Fruit fly (Drosophila melanogaster): ENCODE data around the gene Sfp79B.

The Sfp79B gene

DNA sequence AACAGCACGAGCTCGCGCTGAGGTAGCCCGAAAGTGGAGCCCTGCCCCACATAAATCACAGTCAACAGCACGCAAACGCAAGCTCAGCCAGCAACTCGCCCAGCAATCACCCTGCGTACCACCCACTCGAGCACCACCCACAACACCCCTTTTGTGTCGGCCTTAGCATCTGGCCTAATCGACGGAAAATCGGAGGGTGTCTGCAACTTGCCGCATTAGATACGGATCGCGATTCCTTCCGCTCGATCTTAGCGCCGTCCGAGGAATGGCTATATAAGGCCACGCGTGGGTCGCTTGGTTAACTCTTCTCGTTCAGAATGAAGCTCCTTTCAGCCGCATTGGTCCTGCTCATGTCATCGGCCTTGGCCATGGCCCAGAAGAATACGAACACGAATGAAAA lies at the start of gene Sfp79B:
Gene Sfp79B, plus strand, starts transcription at position 301 of the 400 bp plus-strand sequence.
- no peak for TF ChIP-seq GATAd (GFP tag; optimal IDR thresholded peaks at IDR 0.05)
- TF ChIP-seq sv (GFP tag; optimal IDR thresholded peaks at IDR 0.05): no peak
- no peak for TF ChIP-seq CG9705 (GFP tag; optimal IDR thresholded peaks at IDR 0.05)
- no peak for TF ChIP-seq Dfd (GFP tag; optimal IDR thresholded peaks at IDR 0.05)
- TF ChIP-seq N (GFP tag; optimal IDR thresholded peaks at IDR 0.05): no peak
- TF ChIP-seq pan (optimal IDR thresholded peaks at IDR 0.05): no peak
- no peak for TF ChIP-seq usp (GFP tag; optimal IDR thresholded peaks at IDR 0.05)
- TF ChIP-seq Hr83 (GFP tag; optimal IDR thresholded peaks at IDR 0.05; ENCODE audit: poor library complexity, severe bottlenecking): no peak
- TF ChIP-seq brk (GFP tag; optimal IDR thresholded peaks at IDR 0.05): no peak
- no peak for TF ChIP-seq jim (GFP tag; optimal IDR thresholded peaks at IDR 0.05)
- TF ChIP-seq dl (GFP tag; optimal IDR thresholded peaks at IDR 0.05; ENCODE audit: insufficient read depth in 1 of 2, partially characterized antibody in 2 of 2): no peak
- TF ChIP-seq HLH106 (tag; optimal IDR thresholded peaks at IDR 0.05): no peak
- no peak for TF ChIP-seq psq (GFP tag; optimal IDR thresholded peaks at IDR 0.05)
- no peak for TF ChIP-seq Myc (optimal IDR thresholded peaks at IDR 0.05)
- no peak for TF ChIP-seq Hr78 (GFP tag; optimal IDR thresholded peaks at IDR 0.05)

DNA sequence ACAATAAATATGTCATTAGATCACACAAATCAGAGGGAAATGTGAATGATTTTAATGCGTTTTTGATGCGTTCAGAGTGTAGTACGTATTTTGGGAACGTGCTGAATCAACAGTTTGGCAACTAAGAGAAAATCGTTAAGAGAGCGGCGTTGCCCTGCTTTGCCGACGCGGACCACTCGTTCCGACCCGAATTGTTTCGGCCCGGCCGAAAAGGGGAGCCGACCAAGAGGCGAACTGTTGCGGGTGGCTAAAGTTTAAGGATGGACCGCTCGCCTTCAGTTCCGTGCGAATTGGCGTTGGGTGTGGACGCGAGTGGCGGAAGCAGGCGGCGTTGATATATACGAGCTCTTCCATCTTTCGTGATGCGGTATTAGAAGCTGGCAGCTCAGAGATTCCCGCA lies 45.4 kb upstream of the Sfp79B start, which contains the start of gene Oct-TyrR:
Gene Oct-TyrR, plus strand, starts transcription at position 287 of the 400 bp plus-strand sequence.
- TF ChIP-seq pan (optimal IDR thresholded peaks at IDR 0.05): no peak
- TF ChIP-seq Mio (GFP tag; optimal IDR thresholded peaks at IDR 0.05): no peak
- TF ChIP-seq Dfd (GFP tag; optimal IDR thresholded peaks at IDR 0.05): no peak
- TF ChIP-seq Abd-B (GFP tag; optimal IDR thresholded peaks at IDR 0.05): no peak
- TF ChIP-seq br (GFP tag; optimal IDR thresholded peaks at IDR 0.05): no peak
- TF ChIP-seq CrebA (GFP tag; optimal IDR thresholded peaks at IDR 0.05; ENCODE audit: borderline replicate concordance): no peak

DNA sequence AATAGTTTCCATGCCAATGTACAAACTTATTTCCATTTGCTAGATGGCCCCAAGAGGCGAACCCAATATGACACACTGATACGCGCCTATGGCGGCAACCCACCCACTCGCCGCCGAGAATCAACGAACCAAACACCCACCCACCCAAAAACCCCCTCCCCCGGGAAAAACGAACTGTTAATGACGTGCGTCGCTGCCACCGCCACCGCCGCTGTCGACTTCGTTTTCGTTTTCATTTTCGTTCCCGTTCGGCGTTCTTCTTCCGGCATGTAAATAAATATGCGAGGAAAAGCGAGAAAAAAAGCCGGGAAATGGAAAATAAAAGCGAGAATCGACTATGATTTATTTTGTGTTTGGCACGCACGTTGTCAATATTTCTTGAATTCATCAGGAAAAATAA lies 29.0 kb upstream of the Sfp79B start:
- TF ChIP-seq Hr78 (GFP tag; optimal IDR thresholded peaks at IDR 0.05) (no peak), foxo (GFP tag; optimal IDR thresholded peaks at IDR 0.05) (no peak), brk (GFP tag; optimal IDR thresholded peaks at IDR 0.05) (no peak), CrebA (GFP tag; optimal IDR thresholded peaks at IDR 0.05; ENCODE audit: borderline replicate concordance) (no peak), tai (GFP tag; optimal IDR thresholded peaks at IDR 0.05) (no peak), sv (GFP tag; optimal IDR thresholded peaks at IDR 0.05) (no peak), Hr83 (GFP tag; optimal IDR thresholded peaks at IDR 0.05; ENCODE audit: poor library complexity, severe bottlenecking) (no peak), h (GFP tag; optimal IDR thresholded peaks at IDR 0.05) (no peak), CG9705 (GFP tag; optimal IDR thresholded peaks at IDR 0.05) (no peak), Jra (GFP tag; optimal IDR thresholded peaks at IDR 0.05) (no peak), psq (GFP tag; optimal IDR thresholded peaks at IDR 0.05) (no peak), Vsx2 (GFP tag; optimal IDR thresholded peaks at IDR 0.05; ENCODE audit: partially characterized antibody) (no peak)

DNA sequence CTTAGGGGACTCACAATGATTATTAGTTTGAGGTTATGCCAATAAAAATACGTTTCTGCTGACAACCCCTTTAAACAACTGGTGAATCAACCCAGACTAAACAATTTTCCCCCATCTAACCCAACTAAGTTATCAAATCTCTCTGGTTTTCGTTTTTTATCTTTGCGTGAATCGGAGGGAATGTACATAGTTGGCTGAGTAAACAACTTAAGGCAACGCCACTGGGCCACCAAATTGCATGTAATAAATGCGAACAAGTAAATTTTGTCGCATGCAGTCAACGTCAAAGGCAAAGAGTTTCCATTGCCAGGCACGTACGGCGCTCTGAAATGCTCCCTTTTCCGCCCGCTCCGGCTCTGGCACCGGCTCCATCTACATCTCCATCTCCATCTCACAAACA lies 26.8 kb upstream of the Sfp79B start:
- TF ChIP-seq Jra (GFP tag; optimal IDR thresholded peaks at IDR 0.05): no peak
- TF ChIP-seq Hr78 (GFP tag; optimal IDR thresholded peaks at IDR 0.05): no peak
- TF ChIP-seq Dfd (GFP tag; optimal IDR thresholded peaks at IDR 0.05): no peak
- no peak for TF ChIP-seq fru (GFP tag; optimal IDR thresholded peaks at IDR 0.05)
- TF ChIP-seq psq (GFP tag; optimal IDR thresholded peaks at IDR 0.05): no peak
- no peak for TF ChIP-seq CrebA (GFP tag; optimal IDR thresholded peaks at IDR 0.05; ENCODE audit: borderline replicate concordance)

DNA sequence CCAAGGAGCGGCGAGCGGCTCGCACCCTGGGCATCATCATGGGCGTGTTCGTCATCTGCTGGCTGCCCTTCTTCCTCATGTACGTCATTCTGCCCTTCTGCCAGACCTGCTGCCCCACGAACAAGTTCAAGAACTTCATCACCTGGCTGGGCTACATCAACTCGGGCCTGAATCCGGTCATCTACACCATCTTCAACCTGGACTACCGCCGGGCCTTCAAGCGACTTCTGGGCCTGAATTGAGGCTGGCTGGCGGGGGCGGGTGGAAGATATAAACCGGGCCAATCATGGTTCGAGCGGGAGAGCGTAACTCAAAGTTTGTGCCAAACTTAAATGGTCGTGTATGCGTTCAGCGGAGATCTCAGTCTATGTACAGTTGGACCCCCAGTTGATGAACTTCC lies 16.3 kb upstream of the Sfp79B start:
- TF ChIP-seq Hr78 (GFP tag; optimal IDR thresholded peaks at IDR 0.05): no peak
- TF ChIP-seq CrebA (GFP tag; optimal IDR thresholded peaks at IDR 0.05; ENCODE audit: borderline replicate concordance): no peak
- TF ChIP-seq Mio (GFP tag; optimal IDR thresholded peaks at IDR 0.05): no peak
- no peak for TF ChIP-seq CG32264 (GFP tag; optimal IDR thresholded peaks at IDR 0.05)
- TF ChIP-seq Dfd (GFP tag; optimal IDR thresholded peaks at IDR 0.05): no peak
- no peak for TF ChIP-seq Rel (GFP tag; optimal IDR thresholded peaks at IDR 0.05)
- TF ChIP-seq Rel (tag; optimal IDR thresholded peaks at IDR 0.05): no peak
- no peak for TF ChIP-seq brk (GFP tag; optimal IDR thresholded peaks at IDR 0.05)
- no peak for TF ChIP-seq woc (GFP tag; optimal IDR thresholded peaks at IDR 0.05)
- no peak for TF ChIP-seq dsf (GFP tag; optimal IDR thresholded peaks at IDR 0.05; ENCODE audit: borderline replicate concordance)
- TF ChIP-seq br (GFP tag; optimal IDR thresholded peaks at IDR 0.05): no peak
- no peak for TF ChIP-seq sv (GFP tag; optimal IDR thresholded peaks at IDR 0.05)

DNA sequence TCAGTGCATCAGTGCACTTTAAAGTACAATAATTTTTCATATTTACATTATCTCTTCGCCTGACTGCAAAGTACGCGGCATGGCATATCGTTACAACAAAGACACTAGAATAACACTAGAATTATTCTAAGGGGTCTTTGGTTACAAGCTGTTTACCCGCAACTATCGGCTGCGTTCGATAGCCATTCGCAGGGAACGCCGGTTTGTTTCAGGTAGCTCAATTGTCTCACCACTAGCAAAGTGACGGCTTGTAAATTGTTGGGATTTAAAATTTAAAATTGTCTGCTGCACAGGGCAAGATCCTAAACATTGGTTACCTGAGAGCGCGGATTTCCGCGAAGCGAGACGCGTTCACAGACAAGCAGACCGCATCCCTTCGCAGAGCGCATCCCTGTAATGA lies 14.4 kb upstream of the Sfp79B start, which contains the start of gene CG14561:
Gene CG14561, plus strand, starts transcription at position 214 of the 400 bp plus-strand sequence.
- TF ChIP-seq Dfd (GFP tag; optimal IDR thresholded peaks at IDR 0.05) (no peak), Hnf4 (GFP tag; optimal IDR thresholded peaks at IDR 0.05) (no peak), sage (GFP tag; optimal IDR thresholded peaks at IDR 0.05) (no peak), Sp1 (GFP tag; optimal IDR thresholded peaks at IDR 0.05) (no peak), h (GFP tag; optimal IDR thresholded peaks at IDR 0.05) (peak; percentile 4), Myc (optimal IDR thresholded peaks at IDR 0.05) (no peak), lola (GFP tag; optimal IDR thresholded peaks at IDR 0.05) (no peak), br (GFP tag; optimal IDR thresholded peaks at IDR 0.05) (no peak), OdsH (GFP tag; optimal IDR thresholded peaks at IDR 0.05) (no peak), GATAd (GFP tag; optimal IDR thresholded peaks at IDR 0.05) (no peak), Vsx2 (GFP tag; optimal IDR thresholded peaks at IDR 0.05; ENCODE audit: partially characterized antibody) (no peak), usp (GFP tag; optimal IDR thresholded peaks at IDR 0.05) (no peak), Dif (GFP tag; optimal IDR thresholded peaks at IDR 0.05; ENCODE audit: partially characterized antibody) (no peak), Rel (GFP tag; optimal IDR thresholded peaks at IDR 0.05) (no peak), Rel (tag; optimal IDR thresholded peaks at IDR 0.05) (no peak), Mio (GFP tag; optimal IDR thresholded peaks at IDR 0.05) (no peak), foxo (GFP tag; optimal IDR thresholded peaks at IDR 0.05) (no peak), fru (GFP tag; optimal IDR thresholded peaks at IDR 0.05) (peak; percentile 15), CG32264 (GFP tag; optimal IDR thresholded peaks at IDR 0.05) (no peak), Hr83 (GFP tag; optimal IDR thresholded peaks at IDR 0.05; ENCODE audit: poor library complexity, severe bottlenecking) (peak; percentile 58), sv (GFP tag; optimal IDR thresholded peaks at IDR 0.05) (peak; percentile 25), Jra (GFP tag; optimal IDR thresholded peaks at IDR 0.05) (peak; percentile 18), rgr (GFP tag; optimal IDR thresholded peaks at IDR 0.05) (no peak)

Data from whole organism, wandering third instar larva.